Fruit fly (Drosophila melanogaster): ENCODE data around the gene Sry-delta.

dm6 chr3R:30037630-30038029 lies 5.5 kb upstream of the Sry-delta start, which contains the start of gene ocn:
- TF ChIP-seq Eip78C (GFP tag) (no peak), topi (GFP tag; optimal IDR thresholded peaks at IDR 0.05) (no peak), CG9139 (GFP tag; optimal IDR thresholded peaks at IDR 0.05) (no peak), CG6163 (GFP tag; IDR thresholded peaks at IDR 0.05) (no peak), salr (GFP tag; optimal IDR thresholded peaks at IDR 0.05) (no peak), cyc (GFP tag; optimal IDR thresholded peaks at IDR 0.05) (no peak), CG32006 (GFP tag; optimal IDR thresholded peaks at IDR 0.05) (no peak), CG11902 (GFP tag; optimal IDR thresholded peaks at IDR 0.05) (no peak), ss (GFP tag; optimal IDR thresholded peaks at IDR 0.05) (no peak), vri (GFP tag; optimal IDR thresholded peaks at IDR 0.05) (no peak)

Measured in whole organism, prepupa.